Worm (Caenorhabditis elegans) whole organism, young adult: ENCODE data around the gene K01A2.6.

Experiments
- B0035.1 ChIP-seq: sonication (generic microtip); optimal IDR thresholded peaks from 2 replicates; lab custom pipeline; 2016; ENCODE audit warnings: missing genetic modification characterization, mild to moderate bottlenecking, missing compliant biosample characterization, missing genotype, missing genetic modification reagents
- F23B12.7 ChIP-seq: sonication (generic microtip); optimal IDR thresholded peaks from 2 replicates; lab custom pipeline; 2017; ENCODE audit warnings: missing genetic modification characterization, mild to moderate bottlenecking, missing compliant biosample characterization, antibody characterized with exemption, moderate library complexity; ENCODE audit not compliant: insufficient read depth
- Y67H2A.10 ChIP-seq: fragments of 200-800 bp; sonication (Bioruptor generic); conservative IDR thresholded peaks from 2 replicates; pipeline ENCODE4 v1.3.6; 2022; ENCODE audit warnings: missing genetic modification reagents, missing genetic modification characterization, missing compliant biosample characterization
- ZK185.1 ChIP-seq: sonication (generic microtip); optimal IDR thresholded peaks from 2 replicates; lab custom pipeline; 2016; ENCODE audit warnings: mild to moderate bottlenecking, missing genetic modification characterization, missing compliant biosample characterization; ENCODE audit not compliant: poor library complexity, severe bottlenecking
- aptf-2 ChIP-seq: fragments of 200-800 bp; sonication (Bioruptor generic); conservative IDR thresholded peaks from 2 replicates; pipeline ENCODE4 v1.3.6; 2022; ENCODE audit warnings: missing genetic modification reagents, missing genetic modification characterization, missing compliant biosample characterization
- athp-1 ChIP-seq: sonication (generic microtip); optimal IDR thresholded peaks from 2 replicates; lab custom pipeline; 2017; ENCODE audit warnings: mild to moderate bottlenecking, missing genetic modification characterization, missing compliant biosample characterization
- attf-3 ChIP-seq: fragments of 200-800 bp; sonication (Bioruptor generic); conservative IDR thresholded peaks from 2 replicates; pipeline ENCODE4 v1.3.6; 2022; ENCODE audit warnings: missing genetic modification reagents, missing genetic modification characterization, missing compliant biosample characterization
- bed-1 ChIP-seq: fragments of 200-800 bp; sonication (Bioruptor generic); IDR thresholded peaks from 2 replicates; pipeline ENCODE4 v1.3.6; 2022; ENCODE audit warnings: missing genetic modification reagents, missing genetic modification characterization, missing compliant biosample characterization
- cebp-2 ChIP-seq: fragments of 200-800 bp; sonication (Bioruptor generic); IDR thresholded peaks from 2 replicates; pipeline ENCODE4 v1.3.6; 2022; ENCODE audit warnings: missing genetic modification characterization, missing compliant biosample characterization
- ceh-40 ChIP-seq: fragments of 200-800 bp; sonication (Bioruptor generic); IDR thresholded peaks from 2 replicates; pipeline ENCODE4 v1.3.6; 2022; ENCODE audit warnings: missing genetic modification characterization, missing compliant biosample characterization
- ceh-79 ChIP-seq: sonication (generic microtip); optimal IDR thresholded peaks from 2 replicates; lab custom pipeline; 2017; ENCODE audit warnings: mild to moderate bottlenecking, missing genetic modification characterization, missing compliant biosample characterization
- die-1 ChIP-seq: sonication (generic microtip); optimal IDR thresholded peaks from 2 replicates; lab custom pipeline; 2016; ENCODE audit warnings: missing genotype, mild to moderate bottlenecking, missing genetic modification characterization, missing compliant biosample characterization
- dpl-1 ChIP-seq: fragments of 150-350 bp; optimal IDR thresholded peaks from 2 replicates; lab custom pipeline; 2014; ENCODE audit warnings: missing biosample characterization, missing genetic modification reagents, missing genetic modification characterization
- egl-18 ChIP-seq: fragments of 200-800 bp; sonication (Bioruptor generic); IDR thresholded peaks from 2 replicates; pipeline ENCODE4 v1.3.6; 2022; ENCODE audit warnings: missing genetic modification reagents, missing genetic modification characterization, missing compliant biosample characterization
- ets-4 ChIP-seq: fragments of 200-800 bp; sonication (Bioruptor generic); optimal IDR thresholded peaks from 2 replicates; lab custom pipeline; 2018; ENCODE audit warnings: mild to moderate bottlenecking, missing genetic modification characterization, missing compliant biosample characterization
- gei-17 ChIP-seq: fragments of 200-800 bp; sonication (Bioruptor generic); optimal IDR thresholded peaks from 2 replicates; lab custom pipeline; 2018; ENCODE audit warnings: mild to moderate bottlenecking, missing genetic modification characterization, missing compliant biosample characterization
- hlh-26 ChIP-seq: fragments of 200-800 bp; sonication (Bioruptor generic); conservative IDR thresholded peaks from 2 replicates; pipeline ENCODE4 v1.3.6; 2022; ENCODE audit warnings: missing genetic modification reagents, missing genetic modification characterization, missing compliant biosample characterization
- hmg-20 ChIP-seq: fragments of 200-800 bp; sonication (Bioruptor generic); IDR thresholded peaks from 2 replicates; pipeline ENCODE4 v1.3.6; 2022; ENCODE audit warnings: missing genetic modification reagents, missing genetic modification characterization, missing compliant biosample characterization
- lag-1 ChIP-seq: fragments of 200-800 bp; sonication (Bioruptor generic); IDR thresholded peaks from 2 replicates; pipeline ENCODE4 v1.3.6; 2022; ENCODE audit warnings: missing genetic modification reagents, missing genetic modification characterization, missing compliant biosample characterization
- let-526 ChIP-seq: fragments of 200-800 bp; sonication (Bioruptor generic); IDR thresholded peaks from 2 replicates; pipeline ENCODE4 v1.3.6; 2022; ENCODE audit warnings: missing genetic modification reagents, missing genetic modification characterization, missing compliant biosample characterization
- lin-40 ChIP-seq: sonication (generic microtip); optimal IDR thresholded peaks from 2 replicates; lab custom pipeline; 2016; ENCODE audit warnings: missing genetic modification characterization, mild to moderate bottlenecking, missing compliant biosample characterization, missing genotype, missing genetic modification reagents
- lsl-1 ChIP-seq: fragments of 200-800 bp; sonication (Bioruptor generic); optimal IDR thresholded peaks from 2 replicates; lab custom pipeline; 2018; ENCODE audit warnings: mild to moderate bottlenecking, missing genetic modification characterization, moderate library complexity, missing compliant biosample characterization
- madf-10 ChIP-seq: sonication (generic microtip); optimal IDR thresholded peaks from 2 replicates; lab custom pipeline; 2016; ENCODE audit warnings: mild to moderate bottlenecking, missing genetic modification characterization, missing compliant biosample characterization
- mes-4 ChIP-seq: sonication (generic microtip); optimal IDR thresholded peaks from 2 replicates; lab custom pipeline; 2016; ENCODE audit warnings: missing genotype, missing genetic modification characterization, missing compliant biosample characterization
- mxl-1 ChIP-seq: sonication (generic microtip); optimal IDR thresholded peaks from 2 replicates; lab custom pipeline; 2016; ENCODE audit warnings: missing genetic modification characterization, missing compliant biosample characterization
- nhr-179 ChIP-seq: sonication (generic microtip); optimal IDR thresholded peaks from 2 replicates; lab custom pipeline; 2016; ENCODE audit warnings: mild to moderate bottlenecking, missing genetic modification characterization, missing compliant biosample characterization
- nhr-80 ChIP-seq: sonication (generic microtip); optimal IDR thresholded peaks from 2 replicates; lab custom pipeline; 2016; ENCODE audit warnings: missing genetic modification characterization, missing compliant biosample characterization
- nhr-90 ChIP-seq: sonication (generic microtip); optimal IDR thresholded peaks from 2 replicates; lab custom pipeline; 2016; ENCODE audit warnings: missing genotype, mild to moderate bottlenecking, missing genetic modification characterization, missing compliant biosample characterization
- rec-8 ChIP-seq, 2 experiments: sonication (generic microtip); optimal IDR thresholded peaks; 2 replicates each; lab custom pipeline; 2016; ENCODE audit warnings: mild to moderate bottlenecking in 2 of 2, missing genetic modification characterization in 2 of 2, missing genetic modification reagents in 2 of 2, missing genotype in 2 of 2, missing biosample characterization in 1 of 2, missing compliant biosample characterization in 1 of 2, moderate library complexity in 1 of 2
- sdz-38 ChIP-seq: sonication (generic microtip); optimal IDR thresholded peaks from 2 replicates; lab custom pipeline; 2016; ENCODE audit warnings: missing genotype, missing genetic modification characterization, missing compliant biosample characterization
- sea-2 ChIP-seq: fragments of 200-800 bp; sonication (Bioruptor generic); IDR thresholded peaks from 2 replicates; pipeline ENCODE4 v1.3.6; 2022; ENCODE audit warnings: missing genetic modification characterization, missing compliant biosample characterization
- snpc-1.3 ChIP-seq: sonication (generic microtip); optimal IDR thresholded peaks from 2 replicates; lab custom pipeline; 2017; ENCODE audit warnings: missing genetic modification characterization, mild to moderate bottlenecking, missing compliant biosample characterization, antibody characterized with exemption, moderate library complexity, missing genotype, missing genetic modification reagents; ENCODE audit not compliant: insufficient read depth
- tbp1 ChIP-seq: fragments of 200-800 bp; sonication (Bioruptor generic); optimal IDR thresholded peaks from 2 replicates; lab custom pipeline; 2018; ENCODE audit warnings: mild to moderate bottlenecking, missing genetic modification characterization, missing compliant biosample characterization
- unc-62 ChIP-seq: fragments of 150-350 bp; optimal IDR thresholded peaks from 2 replicates; lab custom pipeline; 2014; ENCODE audit warnings: missing biosample characterization, missing genetic modification reagents, missing genetic modification characterization
- zim-3 ChIP-seq: sonication (generic microtip); optimal IDR thresholded peaks from 2 replicates; lab custom pipeline; 2017; ENCODE audit warnings: mild to moderate bottlenecking, missing genetic modification characterization, moderate library complexity, missing compliant biosample characterization
- ztf-25 ChIP-seq: fragments of 200-800 bp; sonication (Bioruptor generic); IDR thresholded peaks from 2 replicates; pipeline ENCODE4 v1.3.6; 2022; ENCODE audit warnings: missing genetic modification reagents, missing genetic modification characterization, missing compliant biosample characterization

The K01A2.6 gene

ce11 chrII:333853-334449, 34.2 kb downstream of the K01A2.6 start:
- no peak for TF ChIP-seq F23B12.7 (tag; lab: Kevin White, UChicago)
- no peak for TF ChIP-seq Y67H2A.10 (GFP tag; lab: Robert Waterston, UW)
- TF ChIP-seq sdz-38 (tag; lab: Kevin White, UChicago), result no peak
- no peak for TF ChIP-seq mxl-1
- TF ChIP-seq madf-10 (tag; lab: Kevin White, UChicago), result no peak
- no peak for TF ChIP-seq hmg-20 (GFP tag; lab: Robert Waterston, UW)
- TF ChIP-seq unc-62 (GFP tag; lab: Kevin White, UChicago), result no peak
- TF ChIP-seq lsl-1 (GFP tag; lab: Kevin White, UChicago), result no peak
- TF ChIP-seq attf-3 (GFP tag; lab: Robert Waterston, UW), result no peak
- TF ChIP-seq cebp-2 (GFP tag; lab: Robert Waterston, UW), result no peak
- TF ChIP-seq athp-1 (tag; lab: Kevin White, UChicago), result no peak
- no peak for TF ChIP-seq bed-1
- no peak for TF ChIP-seq let-526 (GFP tag; lab: Robert Waterston, UW)
- no peak for TF ChIP-seq egl-18 (GFP tag; lab: Robert Waterston, UW)
- TF ChIP-seq sea-2 (GFP tag; lab: Robert Waterston, UW), result no peak
- no peak for TF ChIP-seq lag-1 (GFP tag; lab: Robert Waterston, UW)
- no peak for TF ChIP-seq mes-4 (tag; lab: Kevin White, UChicago)
- TF ChIP-seq hlh-26, result no peak
- TF ChIP-seq nhr-179 (tag; lab: Kevin White, UChicago), result no peak

ce11 chrII:334828-335227, 35.0 kb downstream of the K01A2.6 start:
- TF ChIP-seq attf-3 (GFP tag; lab: Robert Waterston, UW), result no peak
- no peak for TF ChIP-seq lin-40 (tag; lab: Kevin White, UChicago)
- no peak for TF ChIP-seq dpl-1 (GFP tag; lab: Kevin White, UChicago)
- TF ChIP-seq Y67H2A.10 (GFP tag; lab: Robert Waterston, UW), result no peak
- no peak for TF ChIP-seq nhr-80 (tag; lab: Kevin White, UChicago)
- TF ChIP-seq ets-4 (GFP tag; lab: Kevin White, UChicago), result no peak
- TF ChIP-seq ceh-79 (tag; lab: Kevin White, UChicago), result no peak
- TF ChIP-seq egl-18 (GFP tag; lab: Robert Waterston, UW), result no peak
- TF ChIP-seq ceh-40 (GFP tag; lab: Robert Waterston, UW), result no peak
- TF ChIP-seq ZK185.1, result no peak
- TF ChIP-seq tbp1 (GFP tag; lab: Kevin White, UChicago), result no peak
- TF ChIP-seq B0035.1 (tag; lab: Kevin White, UChicago), result no peak
- no peak for TF ChIP-seq zim-3 (tag; lab: Kevin White, UChicago)
- TF ChIP-seq rec-8 (tag; optimal IDR thresholded peaks at IDR 0.05; lab: Kevin White, UChicago), result no peak
- no peak for TF ChIP-seq gei-17 (GFP tag; lab: Kevin White, UChicago)
- TF ChIP-seq aptf-2, result no peak
- TF ChIP-seq ztf-25 (GFP tag; lab: Robert Waterston, UW), result no peak
- no peak for TF ChIP-seq nhr-90 (tag; lab: Kevin White, UChicago)
- TF ChIP-seq die-1 (tag; lab: Kevin White, UChicago), result no peak
- TF ChIP-seq snpc-1.3 (tag; lab: Kevin White, UChicago), result no peak
